Worm (Caenorhabditis elegans) whole organism, early embryonic: ENCODE measurements around the gene grl-23.
A peak's percentile ranks its signal among the peaks of the same experiment; 100 is the strongest.

ENCODE experiments used
- B0310.2 ChIP-seq: sonication (generic microtip); optimal IDR thresholded peaks from 2 replicates; lab custom pipeline; 2016; ENCODE audit warnings: mild to moderate bottlenecking, missing genetic modification characterization, missing compliant biosample characterization
- F13C5.2 ChIP-seq: sonication (generic microtip); optimal IDR thresholded peaks from 2 replicates; lab custom pipeline; 2017; ENCODE audit warnings: mild to moderate bottlenecking, missing genetic modification characterization, inconsistent platforms, missing compliant biosample characterization
- aly-1 ChIP-seq: sonication (generic microtip); optimal IDR thresholded peaks from 2 replicates; lab custom pipeline; 2016; ENCODE audit warnings: missing genetic modification characterization, missing compliant biosample characterization
- ama-1 ChIP-seq: fragments of 150-350 bp; optimal IDR thresholded peaks from 2 replicates; lab custom pipeline; 2014
- ceh-13 ChIP-seq: fragments of 200-800 bp; sonication (Bioruptor generic); optimal IDR thresholded peaks from 2 replicates; lab custom pipeline; 2018; ENCODE audit warnings: mild to moderate bottlenecking, missing genetic modification characterization, missing compliant biosample characterization
- ceh-36 ChIP-seq: sonication (generic microtip); optimal IDR thresholded peaks from 2 replicates; lab custom pipeline; 2016; ENCODE audit warnings: missing genetic modification characterization, inconsistent platforms, missing compliant biosample characterization
- ets-7 ChIP-seq: sonication (generic microtip); optimal IDR thresholded peaks from 2 replicates; lab custom pipeline; 2016; ENCODE audit warnings: missing genotype, missing genetic modification characterization, missing compliant biosample characterization
- flt-1 ChIP-seq: fragments of 200-800 bp; sonication (Bioruptor generic); IDR thresholded peaks from 2 replicates; pipeline ENCODE4 v1.3.6; 2022; ENCODE audit warnings: missing genetic modification characterization, missing compliant biosample characterization
- hmbx-1 ChIP-seq: sonication (generic microtip); optimal IDR thresholded peaks from 2 replicates; lab custom pipeline; 2016; ENCODE audit warnings: mild to moderate bottlenecking, missing genetic modification characterization, missing compliant biosample characterization
- hmg-4 ChIP-seq: fragments of 200-800 bp; sonication (Bioruptor generic); optimal IDR thresholded peaks from 2 replicates; lab custom pipeline; 2018; ENCODE audit warnings: mild to moderate bottlenecking, missing genetic modification characterization, missing compliant biosample characterization
- hnd-1 ChIP-seq: sonication (generic microtip); optimal IDR thresholded peaks from 2 replicates; lab custom pipeline; 2016; ENCODE audit warnings: missing genetic modification characterization, missing compliant biosample characterization
- pes-1 ChIP-seq: fragments of 200-800 bp; sonication (Bioruptor generic); IDR thresholded peaks from 2 replicates; pipeline ENCODE4 v1.3.6; 2022; ENCODE audit warnings: missing genetic modification reagents, missing genetic modification characterization, missing compliant biosample characterization
- scrt-1 ChIP-seq: fragments of 200-800 bp; sonication (Bioruptor generic); IDR thresholded peaks from 2 replicates; pipeline ENCODE4 v1.3.6; 2022; ENCODE audit warnings: missing genetic modification characterization, missing compliant biosample characterization
- sea-1 ChIP-seq: fragments of 200-800 bp; sonication (Bioruptor generic); conservative IDR thresholded peaks from 2 replicates; pipeline ENCODE4 v1.3.6; 2022; ENCODE audit warnings: missing genetic modification characterization, missing compliant biosample characterization
- tbx-11 ChIP-seq: fragments of 200-800 bp; sonication (Bioruptor generic); IDR thresholded peaks from 2 replicates; pipeline ENCODE4 v1.3.6; 2022; ENCODE audit warnings: missing genetic modification characterization, missing compliant biosample characterization
- tbx-37 ChIP-seq: fragments of 200-800 bp; sonication (Bioruptor generic); conservative IDR thresholded peaks from 2 replicates; pipeline ENCODE4 v1.3.6; 2022; ENCODE audit warnings: missing genetic modification reagents, missing genetic modification characterization, missing compliant biosample characterization
- tra-4 ChIP-seq: sonication (generic microtip); optimal IDR thresholded peaks from 2 replicates; lab custom pipeline; 2017; ENCODE audit warnings: missing genetic modification characterization, missing compliant biosample characterization

The grl-23 gene

DNA sequence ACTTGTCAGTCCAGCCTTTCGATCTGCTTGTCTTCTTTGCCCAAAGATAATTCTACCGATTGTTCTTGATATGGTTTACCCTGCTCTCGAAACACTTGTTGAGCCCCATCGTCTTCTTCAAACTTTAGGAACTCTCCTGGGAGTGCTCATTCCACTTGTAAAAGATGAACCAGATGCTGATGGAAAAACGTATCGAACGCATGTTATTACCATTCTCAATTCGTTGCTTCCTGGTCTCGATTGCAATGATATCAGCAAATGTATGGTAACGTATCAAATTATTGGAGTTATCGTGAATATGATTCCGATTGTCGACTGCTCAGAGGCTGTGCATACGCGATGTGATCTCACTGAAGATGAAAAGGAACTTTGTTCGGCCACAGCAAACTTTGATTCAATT is 25.1 kb upstream of the grl-23 start:
- TF ChIP-seq scrt-1 (GFP tag; lab: Robert Waterston, UW), result no peak
- TF ChIP-seq pes-1 (GFP tag; lab: Robert Waterston, UW), result no peak
- TF ChIP-seq hmbx-1 (tag; lab: Kevin White, UChicago), result no peak
- no peak for TF ChIP-seq ama-1
- no peak for TF ChIP-seq sea-1 (GFP tag; lab: Robert Waterston, UW)
- TF ChIP-seq B0310.2, result no peak
- no peak for TF ChIP-seq ceh-13 (GFP tag; lab: Kevin White, UChicago)
- no peak for TF ChIP-seq aly-1 (tag; lab: Kevin White, UChicago)
- TF ChIP-seq hmg-4 (GFP tag; lab: Kevin White, UChicago), result no peak
- no peak for TF ChIP-seq hnd-1 (tag; lab: Kevin White, UChicago)

DNA sequence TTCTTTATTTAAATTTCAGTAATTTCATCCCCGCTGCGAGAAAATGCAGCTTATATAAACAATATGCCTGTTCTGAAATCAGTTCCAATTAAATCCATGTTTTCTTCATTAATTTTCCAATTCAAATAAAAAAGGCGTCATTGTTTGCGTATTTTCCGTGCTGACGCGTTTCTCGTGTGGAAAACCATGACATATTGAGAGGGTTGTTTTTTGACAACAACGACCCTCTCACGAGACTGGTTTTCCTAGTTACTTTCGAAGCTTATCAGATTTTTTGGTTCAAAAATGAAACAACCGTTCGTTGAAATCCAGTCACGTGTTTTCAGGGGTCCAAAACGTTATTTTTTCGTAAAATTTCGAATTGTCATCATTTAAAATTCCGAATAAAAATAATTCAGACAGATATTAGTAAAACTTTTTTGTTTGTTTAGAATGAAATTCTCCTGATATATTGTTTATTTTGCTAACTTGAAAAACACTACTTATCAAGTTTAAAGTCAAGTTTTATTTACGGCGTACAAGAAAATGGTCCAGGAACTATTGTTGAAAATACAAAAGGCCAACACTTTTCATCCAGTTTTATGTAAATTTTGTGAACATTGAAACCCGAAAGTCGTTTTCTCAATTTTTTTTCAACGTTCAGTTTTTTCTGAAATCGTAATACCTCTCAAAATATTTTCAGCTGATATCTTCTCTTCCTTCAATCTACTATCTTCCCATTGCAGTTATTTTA is 23.0 kb upstream of the grl-23 start, which contains the start of gene C14C10.5:
Gene C14C10.5, plus strand, starts transcription at position 683 of the 733 bp plus-strand sequence.
- TF ChIP-seq ets-7, result no peak
- TF ChIP-seq hnd-1 (tag; lab: Kevin White, UChicago), result no peak
- no peak for TF ChIP-seq tbx-37 (GFP tag; lab: Robert Waterston, UW)
- no peak for TF ChIP-seq hmbx-1 (tag; lab: Kevin White, UChicago)
- no peak for TF ChIP-seq scrt-1 (GFP tag; lab: Robert Waterston, UW)
- TF ChIP-seq ama-1, result no peak

- no peak for TF ChIP-seq ama-1
- no peak for TF ChIP-seq F13C5.2 (tag; lab: Kevin White, UChicago)
- TF ChIP-seq tra-4, result no peak
- no peak for TF ChIP-seq tbx-37 (GFP tag; lab: Robert Waterston, UW)
- TF ChIP-seq hmg-4 (GFP tag; lab: Kevin White, UChicago), result no peak
- TF ChIP-seq aly-1 (tag; lab: Kevin White, UChicago), result no peak
- no peak for TF ChIP-seq hmbx-1 (tag; lab: Kevin White, UChicago)
- no peak for TF ChIP-seq ceh-36 (tag; lab: Kevin White, UChicago)
- no peak for TF ChIP-seq scrt-1 (GFP tag; lab: Robert Waterston, UW)
- TF ChIP-seq ceh-13 (GFP tag; lab: Kevin White, UChicago), result no peak
- no peak for TF ChIP-seq flt-1
- no peak for TF ChIP-seq B0310.2
- TF ChIP-seq sea-1 (GFP tag; lab: Robert Waterston, UW), result no peak
- TF ChIP-seq hnd-1 (tag; lab: Kevin White, UChicago), result no peak
- TF ChIP-seq ets-7, result no peak
- TF ChIP-seq tbx-11 (GFP tag; lab: Robert Waterston, UW), result no peak
- no peak for TF ChIP-seq pes-1 (GFP tag; lab: Robert Waterston, UW)
Measured at ce11 chrV:12599110-12599509, 22.4 kb upstream of the grl-23 start, which contains the start of the genes C14C10.10 and ril-2. Gene C14C10.10 (minus strand): TSS chrV:12599128. Gene ril-2 (minus strand): TSS chrV:12599157.

ce11 chrV:12596795-12597194 is 20.1 kb upstream of the grl-23 start:
- peak; percentile 45 for TF ChIP-seq ceh-36 (tag; lab: Kevin White, UChicago)
- peak; percentile 62 for TF ChIP-seq ceh-13 (GFP tag; lab: Kevin White, UChicago)
- peak; percentile 71 for TF ChIP-seq scrt-1 (GFP tag; lab: Robert Waterston, UW)
- TF ChIP-seq tra-4, result peak; percentile 65
- peak; percentile 76 for TF ChIP-seq flt-1
- TF ChIP-seq ama-1, result no peak
- peak; percentile 80 for TF ChIP-seq aly-1 (tag; lab: Kevin White, UChicago)
- TF ChIP-seq B0310.2, result peak; percentile 42
- no peak for TF ChIP-seq tbx-11 (GFP tag; lab: Robert Waterston, UW)
- no peak; the same call in 1 of the 2 replicates for TF ChIP-seq pes-1 (GFP tag; lab: Robert Waterston, UW)
- TF ChIP-seq hmg-4 (GFP tag; lab: Kevin White, UChicago), result peak; percentile 90
- peak; percentile 47 for TF ChIP-seq tbx-37 (GFP tag; lab: Robert Waterston, UW)
- TF ChIP-seq sea-1 (GFP tag; lab: Robert Waterston, UW), result peak; percentile 77
- peak; percentile 43 for TF ChIP-seq hmbx-1 (tag; lab: Kevin White, UChicago)
- peak; percentile 85 for TF ChIP-seq F13C5.2 (tag; lab: Kevin White, UChicago)
- TF ChIP-seq hnd-1 (tag; lab: Kevin White, UChicago), result peak; percentile 30
- TF ChIP-seq ets-7, result peak; percentile 19

DNA sequence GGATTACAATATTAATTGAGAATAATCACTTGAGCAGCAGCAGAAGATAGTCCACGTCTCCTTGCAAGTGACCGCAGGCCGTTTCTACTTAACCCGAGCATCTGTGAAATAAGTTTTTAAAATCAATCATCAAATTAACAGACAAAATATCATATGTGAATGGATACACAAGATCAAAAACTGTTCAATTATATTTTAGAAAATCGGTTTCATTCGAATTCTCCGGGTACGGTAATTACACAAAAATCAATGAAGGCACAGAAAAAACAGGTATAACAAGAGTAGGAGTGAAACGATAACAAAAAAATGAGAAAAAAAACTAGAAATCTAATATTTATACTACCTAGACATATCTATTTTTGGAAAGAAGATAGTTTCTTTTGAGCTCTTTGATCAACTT is 19.5 kb upstream of the grl-23 start, which contains the start of gene mma-1:
Gene mma-1, minus strand, starts transcription at position 101 of the 400 bp plus-strand sequence.
- TF ChIP-seq sea-1 (GFP tag; lab: Robert Waterston, UW) (no peak), flt-1 (no peak), hmg-4 (GFP tag; lab: Kevin White, UChicago) (no peak), ets-7 (no peak), B0310.2 (no peak), tbx-37 (GFP tag; lab: Robert Waterston, UW) (no peak), tbx-11 (GFP tag; lab: Robert Waterston, UW) (no peak), pes-1 (GFP tag; lab: Robert Waterston, UW) (no peak), ceh-13 (GFP tag; lab: Kevin White, UChicago) (no peak), ceh-36 (tag; lab: Kevin White, UChicago) (no peak), hnd-1 (tag; lab: Kevin White, UChicago) (no peak), aly-1 (tag; lab: Kevin White, UChicago) (no peak)

DNA sequence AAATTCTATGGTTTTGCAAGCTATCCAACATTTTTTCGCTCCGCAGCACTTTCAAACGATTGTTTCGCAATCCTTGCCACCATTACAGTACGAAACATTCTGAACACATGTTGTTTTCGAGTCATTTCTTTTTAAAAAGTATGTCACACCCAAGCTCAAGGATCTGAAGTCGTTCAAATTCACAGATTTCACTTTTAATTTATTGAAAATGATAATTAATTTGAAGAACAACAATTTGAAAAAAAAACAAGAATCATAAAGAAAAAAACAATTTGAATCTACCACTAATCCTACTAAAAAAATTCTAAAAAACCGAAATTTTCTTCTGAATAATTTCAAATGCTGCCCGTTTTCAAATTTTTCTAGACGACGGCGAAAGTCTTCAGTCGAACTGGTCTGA is 15.7 kb upstream of the grl-23 start, which contains the start of gene C14C10.2:
Gene C14C10.2, minus strand, starts transcription at position 101 of the 400 bp plus-strand sequence.
- TF ChIP-seq tbx-11 (GFP tag; lab: Robert Waterston, UW), result no peak
- no peak for TF ChIP-seq ceh-36 (tag; lab: Kevin White, UChicago)
- TF ChIP-seq sea-1 (GFP tag; lab: Robert Waterston, UW), result no peak
- TF ChIP-seq flt-1, result no peak
- no peak for TF ChIP-seq aly-1 (tag; lab: Kevin White, UChicago)
- TF ChIP-seq hmbx-1 (tag; lab: Kevin White, UChicago), result no peak

ce11 chrV:12590601-12591000 is 13.9 kb upstream of the grl-23 start, which contains the start of gene ttr-43:
Gene ttr-43 (minus strand): TSS chrV:12590701.
- no peak for TF ChIP-seq hmg-4 (GFP tag; lab: Kevin White, UChicago)
- TF ChIP-seq flt-1, result no peak
- TF ChIP-seq scrt-1 (GFP tag; lab: Robert Waterston, UW), result no peak
- no peak for TF ChIP-seq ets-7
- no peak for TF ChIP-seq hmbx-1 (tag; lab: Kevin White, UChicago)
- no peak for TF ChIP-seq hnd-1 (tag; lab: Kevin White, UChicago)
- no peak for TF ChIP-seq F13C5.2 (tag; lab: Kevin White, UChicago)
- no peak for TF ChIP-seq pes-1 (GFP tag; lab: Robert Waterston, UW)
- no peak for TF ChIP-seq ama-1
- no peak for TF ChIP-seq B0310.2
- TF ChIP-seq tbx-11 (GFP tag; lab: Robert Waterston, UW), result no peak
- TF ChIP-seq tbx-37 (GFP tag; lab: Robert Waterston, UW), result no peak
- TF ChIP-seq ceh-36 (tag; lab: Kevin White, UChicago), result no peak
- no peak for TF ChIP-seq aly-1 (tag; lab: Kevin White, UChicago)
- no peak for TF ChIP-seq ceh-13 (GFP tag; lab: Kevin White, UChicago)
- no peak for TF ChIP-seq tra-4
- TF ChIP-seq sea-1 (GFP tag; lab: Robert Waterston, UW), result no peak
